Worm (Caenorhabditis elegans) whole organism, late embryonic: ENCODE measurements around the gene F44G4.1.

Experiments
- K02D7.2 ChIP-seq: sonication (generic microtip); optimal IDR thresholded peaks from 2 replicates; lab custom pipeline; 2017; ENCODE audit warnings: mild to moderate bottlenecking, missing genetic modification characterization, missing compliant biosample characterization
- K09A11.1 ChIP-seq: sonication (generic microtip); optimal IDR thresholded peaks from 2 replicates; lab custom pipeline; 2017; ENCODE audit warnings: antibody characterized with exemption, mild to moderate bottlenecking, missing genetic modification characterization, missing compliant biosample characterization; ENCODE audit not compliant: insufficient read depth
- T23F11.4 ChIP-seq: fragments of 200-800 bp; sonication (Bioruptor generic); optimal IDR thresholded peaks from 2 replicates; lab custom pipeline; 2018; ENCODE audit warnings: mild to moderate bottlenecking, missing genetic modification characterization, missing compliant biosample characterization
- ahr-1 ChIP-seq: sonication (generic microtip); optimal IDR thresholded peaks from 2 replicates; lab custom pipeline; 2016; ENCODE audit warnings: missing genetic modification characterization, missing compliant biosample characterization
- ceh-14 ChIP-seq: sonication (generic microtip); optimal IDR thresholded peaks from 2 replicates; lab custom pipeline; 2016; ENCODE audit warnings: missing genotype, missing genetic modification characterization, missing compliant biosample characterization
- ceh-18 ChIP-seq: sonication (generic microtip); optimal IDR thresholded peaks from 2 replicates; lab custom pipeline; 2016; ENCODE audit warnings: missing genetic modification characterization, missing compliant biosample characterization
- ceh-19 ChIP-seq: fragments of 200-800 bp; sonication (Bioruptor generic); optimal IDR thresholded peaks from 2 replicates; lab custom pipeline; 2018; ENCODE audit warnings: mild to moderate bottlenecking, missing genetic modification characterization, missing compliant biosample characterization
- ceh-2 ChIP-seq: sonication (generic microtip); optimal IDR thresholded peaks from 2 replicates; lab custom pipeline; 2016; ENCODE audit warnings: missing genotype, missing genetic modification characterization, missing compliant biosample characterization
- ceh-30 ChIP-seq: fragments of 150-350 bp; optimal IDR thresholded peaks from 2 replicates; lab custom pipeline; 2014; ENCODE audit warnings: missing biosample characterization, missing genetic modification characterization
- ceh-31 ChIP-seq: sonication (generic microtip); optimal IDR thresholded peaks from 2 replicates; lab custom pipeline; 2016; ENCODE audit warnings: missing genetic modification characterization, missing compliant biosample characterization
- ceh-34 ChIP-seq: sonication (generic microtip); optimal IDR thresholded peaks from 2 replicates; lab custom pipeline; 2016; ENCODE audit warnings: mild to moderate bottlenecking, missing genetic modification characterization, missing compliant biosample characterization
- ceh-48 ChIP-seq: sonication (generic microtip); optimal IDR thresholded peaks from 2 replicates; lab custom pipeline; 2016; ENCODE audit warnings: missing genetic modification characterization, inconsistent platforms, missing compliant biosample characterization
- ceh-9 ChIP-seq: sonication (generic microtip); optimal IDR thresholded peaks from 2 replicates; lab custom pipeline; 2016; ENCODE audit warnings: mild to moderate bottlenecking, missing genetic modification characterization, inconsistent platforms, missing compliant biosample characterization
- dve-1 ChIP-seq: sonication (generic microtip); optimal IDR thresholded peaks from 2 replicates; lab custom pipeline; 2017; ENCODE audit warnings: antibody characterized with exemption, mild to moderate bottlenecking, missing genetic modification characterization, missing compliant biosample characterization
- elt-2 ChIP-seq: sonication (generic microtip); optimal IDR thresholded peaks from 2 replicates; lab custom pipeline; 2016; ENCODE audit warnings: missing genetic modification reagents, missing genetic modification characterization, missing compliant biosample characterization
- hlh-13 ChIP-seq: fragments of 200-800 bp; sonication (Bioruptor generic); optimal IDR thresholded peaks from 2 replicates; lab custom pipeline; 2018; ENCODE audit warnings: mild to moderate bottlenecking, missing genetic modification characterization, missing compliant biosample characterization
- hlh-30 ChIP-seq: sonication (generic microtip); optimal IDR thresholded peaks from 2 replicates; lab custom pipeline; 2017; ENCODE audit warnings: antibody characterized with exemption, missing genetic modification characterization, missing compliant biosample characterization; ENCODE audit not compliant: insufficient read depth
- hlh-6 ChIP-seq: sonication (generic microtip); optimal IDR thresholded peaks from 2 replicates; lab custom pipeline; 2016; ENCODE audit warnings: missing genotype, missing genetic modification characterization, missing compliant biosample characterization
- hlh-8 ChIP-seq: sonication (generic microtip); optimal IDR thresholded peaks from 2 replicates; lab custom pipeline; 2016; ENCODE audit warnings: missing genotype, missing genetic modification characterization, missing compliant biosample characterization
- madf-2 ChIP-seq: sonication (generic microtip); optimal IDR thresholded peaks from 2 replicates; lab custom pipeline; 2017; ENCODE audit warnings: missing genetic modification characterization, missing compliant biosample characterization
- nfya-1 ChIP-seq: sonication (generic microtip); optimal IDR thresholded peaks from 2 replicates; lab custom pipeline; 2017; ENCODE audit warnings: missing genetic modification characterization, mild to moderate bottlenecking, missing compliant biosample characterization, antibody characterized with exemption, moderate library complexity
- nhr-232 ChIP-seq: sonication (generic microtip); optimal IDR thresholded peaks from 2 replicates; lab custom pipeline; 2016; ENCODE audit warnings: missing genetic modification characterization, missing compliant biosample characterization
- odd-2 ChIP-seq: sonication (generic microtip); optimal IDR thresholded peaks from 2 replicates; lab custom pipeline; 2017; ENCODE audit warnings: antibody characterized with exemption, mild to moderate bottlenecking, missing genetic modification characterization, missing compliant biosample characterization
- pha-2 ChIP-seq: sonication (generic microtip); optimal IDR thresholded peaks from 2 replicates; lab custom pipeline; 2017; ENCODE audit warnings: mild to moderate bottlenecking, missing genetic modification characterization, missing compliant biosample characterization
- ref-2 ChIP-seq: sonication (generic microtip); optimal IDR thresholded peaks from 2 replicates; lab custom pipeline; 2016; ENCODE audit warnings: missing genetic modification characterization, missing compliant biosample characterization
- sox-2 ChIP-seq: fragments of 200-800 bp; sonication (Bioruptor generic); IDR thresholded peaks from 2 replicates; pipeline ENCODE4 v1.3.6; 2022; ENCODE audit warnings: missing genetic modification reagents, missing genetic modification characterization, missing compliant biosample characterization
- sox-4 ChIP-seq: sonication (generic microtip); optimal IDR thresholded peaks from 2 replicates; lab custom pipeline; 2017; ENCODE audit warnings: mild to moderate bottlenecking, missing genetic modification characterization, inconsistent platforms, missing compliant biosample characterization
- syd-9 ChIP-seq: sonication (generic microtip); optimal IDR thresholded peaks from 2 replicates; lab custom pipeline; 2016; ENCODE audit warnings: mild to moderate bottlenecking, missing genetic modification characterization, moderate library complexity, missing compliant biosample characterization
- tbx-2 ChIP-seq: sonication (generic microtip); optimal IDR thresholded peaks from 2 replicates; lab custom pipeline; 2016; ENCODE audit warnings: missing genetic modification characterization, missing compliant biosample characterization
- tbx-7 ChIP-seq: sonication (generic microtip); optimal IDR thresholded peaks from 2 replicates; lab custom pipeline; 2016; ENCODE audit warnings: missing genotype, missing genetic modification characterization, missing compliant biosample characterization
- ttx-3 ChIP-seq: sonication (generic microtip); optimal IDR thresholded peaks from 2 replicates; lab custom pipeline; 2016; ENCODE audit warnings: missing genetic modification reagents, missing genetic modification characterization, missing compliant biosample characterization
- unc-3 ChIP-seq, 2 experiments: fragments of 200-800 bp in 1 of 2; sonication (Bioruptor generic) in 1 of 2; sonication (generic microtip) in 1 of 2; conservative IDR thresholded peaks in 1 of 2; optimal IDR thresholded peaks in 1 of 2; 2 replicates each; pipeline versions ENCODE4 v1.3.6 to Lab custom; 2016 to 2022; ENCODE audit warnings: missing compliant biosample characterization in 2 of 2, missing genetic modification characterization in 2 of 2, missing genetic modification reagents in 1 of 2
- unc-42 ChIP-seq: sonication (generic microtip); optimal IDR thresholded peaks from 2 replicates; lab custom pipeline; 2016; ENCODE audit warnings: missing genotype, missing genetic modification characterization, missing compliant biosample characterization
- unc-86 ChIP-seq: sonication (generic microtip); optimal IDR thresholded peaks from 2 replicates; lab custom pipeline; 2016; ENCODE audit warnings: missing genetic modification characterization, missing compliant biosample characterization
- zip-5 ChIP-seq: sonication (generic microtip); optimal IDR thresholded peaks from 2 replicates; lab custom pipeline; 2016; ENCODE audit warnings: missing genetic modification characterization, missing compliant biosample characterization
- ztf-16 ChIP-seq: sonication (generic microtip); optimal IDR thresholded peaks from 2 replicates; lab custom pipeline; 2017; ENCODE audit warnings: missing genetic modification characterization, missing compliant biosample characterization

Gene F44G4.1

DNA sequence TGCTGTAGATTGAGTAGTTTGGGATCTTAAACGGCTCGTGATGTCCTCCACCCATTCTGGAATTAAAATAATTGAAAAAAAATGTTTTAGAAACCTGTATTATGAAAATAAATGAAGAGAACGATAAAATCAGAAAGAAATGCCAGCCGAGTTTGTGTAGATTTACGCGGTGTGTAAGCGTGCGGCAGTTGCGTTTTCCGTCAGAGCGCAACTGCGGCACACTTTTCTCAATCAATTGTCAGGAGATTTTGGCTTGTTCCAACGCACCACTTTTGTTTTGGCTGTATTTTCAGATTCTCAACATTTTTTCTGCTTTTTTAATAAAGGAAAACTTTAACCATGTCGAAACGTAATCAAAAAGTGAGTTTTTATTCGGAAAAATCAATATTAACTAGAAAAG is 29.6 kb upstream of the F44G4.1 start, which contains the start of the genes ndub-3 and C18E9.2:
TSS of gene ndub-3 (minus strand) at position 56 of the 400 bp plus-strand sequence.
TSS of gene C18E9.2 (plus strand) at position 172 of the 400 bp plus-strand sequence.
- TF ChIP-seq ahr-1 (no peak), ceh-31 (tag; lab: Kevin White, UChicago) (no peak), ceh-30 (no peak), ttx-3 (tag; lab: Kevin White, UChicago) (peak; percentile 14)

DNA sequence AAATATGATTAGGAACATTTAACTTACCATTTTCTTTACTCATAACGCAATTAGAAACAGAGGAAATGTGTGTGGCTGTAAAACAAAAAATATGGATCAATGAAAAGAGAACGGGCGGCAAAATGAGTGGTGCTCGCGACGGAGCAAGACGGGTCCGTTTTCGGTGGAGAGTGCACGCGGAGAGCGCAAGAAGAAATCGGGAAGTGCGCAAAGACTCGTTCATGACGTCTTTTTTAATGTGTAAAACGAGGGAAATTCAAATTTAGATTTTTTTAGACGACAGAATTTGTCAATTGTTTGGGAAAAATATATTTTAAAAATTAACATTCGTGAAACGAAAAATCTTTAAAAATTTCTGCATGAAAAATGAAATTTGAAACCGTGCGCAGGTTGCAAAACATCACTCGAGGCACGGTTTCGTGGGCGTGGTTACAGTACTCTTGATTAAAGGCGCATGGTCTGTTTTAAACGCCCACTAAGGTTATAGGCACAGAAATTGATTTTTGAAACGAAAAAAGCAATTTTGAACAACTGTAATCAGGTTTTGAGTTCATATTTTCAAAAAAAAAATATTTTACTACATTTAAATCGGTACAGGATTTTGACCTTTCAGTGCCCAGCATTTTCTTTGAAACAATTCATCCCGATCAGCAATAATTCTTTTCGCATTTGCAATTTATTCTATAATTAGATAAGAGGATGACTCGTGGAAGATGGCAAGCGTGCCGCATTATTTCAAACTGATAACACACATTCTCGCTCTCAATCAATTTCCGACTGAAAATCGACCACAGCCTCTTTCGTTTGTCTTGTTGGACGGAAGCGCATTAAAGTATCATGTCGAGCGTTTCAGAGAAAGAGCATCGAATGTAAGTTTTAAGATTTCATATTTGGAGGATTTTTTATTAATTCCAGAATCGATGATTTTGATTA is 24.9 kb upstream of the F44G4.1 start, which contains the start of the genes szy-20 and C18E9.5:
TSS of gene szy-20 (minus strand) at position 83 of the 933 bp plus-strand sequence.
TSS of gene C18E9.5 (plus strand) at position 730 of the 933 bp plus-strand sequence.
- no peak for TF ChIP-seq ztf-16 (tag; lab: Kevin White, UChicago)
- peak; percentile 34 for TF ChIP-seq syd-9 (tag; lab: Kevin White, UChicago)
- TF ChIP-seq K09A11.1: peak; percentile 1
- no peak for TF ChIP-seq hlh-8
- no peak for TF ChIP-seq hlh-6 (tag; lab: Kevin White, UChicago)
- TF ChIP-seq ceh-9: no peak
- no peak for TF ChIP-seq sox-2 (GFP tag; lab: Robert Waterston, UW)
- peak; percentile 24 for TF ChIP-seq ceh-2 (tag; lab: Kevin White, UChicago)
- TF ChIP-seq unc-42: peak; percentile 67
- TF ChIP-seq nhr-232 (tag; lab: Kevin White, UChicago): peak; percentile 0
- peak; percentile 28 for TF ChIP-seq tbx-2 (tag; lab: Kevin White, UChicago)
- TF ChIP-seq elt-2: peak; percentile 26
- TF ChIP-seq ceh-18 (tag; lab: Kevin White, UChicago): peak; percentile 47
- peak; percentile 66 for TF ChIP-seq ceh-34 (tag; lab: Kevin White, UChicago)
- peak; percentile 34 for TF ChIP-seq ceh-19 (GFP tag; lab: Kevin White, UChicago)
- peak; percentile 62 for TF ChIP-seq ref-2 (tag; lab: Kevin White, UChicago)
- TF ChIP-seq tbx-7 (tag; lab: Kevin White, UChicago): peak; percentile 14
- TF ChIP-seq zip-5 (tag; lab: Kevin White, UChicago): peak; percentile 19
- peak; percentile 76 for TF ChIP-seq ceh-31 (tag; lab: Kevin White, UChicago)
- no peak for TF ChIP-seq pha-2 (tag; lab: Kevin White, UChicago)
- TF ChIP-seq odd-2: no peak
- TF ChIP-seq K02D7.2 (tag; lab: Kevin White, UChicago): peak; percentile 6
- TF ChIP-seq ceh-14: peak; percentile 38
- no peak for TF ChIP-seq sox-4 (tag; lab: Kevin White, UChicago)
- TF ChIP-seq hlh-30 (tag; lab: Kevin White, UChicago): peak; percentile 21
- peak; percentile 35 for TF ChIP-seq unc-86 (tag; lab: Kevin White, UChicago)
- no peak for TF ChIP-seq unc-3 (GFP tag; conservative IDR thresholded peaks at IDR 0.05; lab: Robert Waterston, UW)
- peak; percentile 48 for TF ChIP-seq unc-3 (tag; optimal IDR thresholded peaks at IDR 0.05; lab: Kevin White, UChicago)
- peak; percentile 8 for TF ChIP-seq madf-2
- no peak for TF ChIP-seq T23F11.4 (GFP tag; lab: Kevin White, UChicago)
- peak; percentile 28 for TF ChIP-seq dve-1
- peak; percentile 67 for TF ChIP-seq nfya-1
- peak; percentile 24 for TF ChIP-seq ceh-48 (tag; lab: Kevin White, UChicago)

DNA sequence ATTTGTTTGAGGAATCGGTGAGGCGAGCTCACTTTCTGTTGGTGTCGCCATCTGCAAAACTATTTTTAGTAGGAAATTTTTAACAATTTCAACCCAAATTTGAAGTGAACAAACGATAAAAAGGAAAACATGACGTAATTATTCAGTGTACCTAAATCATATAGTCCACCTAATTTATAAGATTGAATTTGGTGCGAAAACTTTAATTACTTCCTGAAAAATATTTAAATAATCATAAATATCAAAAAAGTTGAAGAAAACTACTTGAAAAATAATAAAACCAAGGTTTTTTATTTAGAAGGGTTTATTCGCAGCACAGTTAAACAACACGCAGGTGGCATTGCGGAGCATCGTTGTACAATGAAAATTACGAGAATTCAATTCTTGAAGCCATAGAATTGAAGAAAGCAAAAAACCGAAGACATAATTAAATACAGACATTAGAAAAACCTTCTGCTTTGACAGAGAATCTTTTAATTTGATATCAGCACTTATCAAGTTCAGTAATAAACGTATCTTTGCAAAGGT is 20.9 kb upstream of the F44G4.1 start, which contains the start of gene tomm-40:
TSS of gene tomm-40 (minus strand) at position 51 of the 528 bp plus-strand sequence.
- TF ChIP-seq elt-2: peak; percentile 5
- TF ChIP-seq hlh-13: no peak
